Worm (Caenorhabditis elegans) whole organism, L3 larva: ENCODE data around the gene R13H9.6.
"Not testable (repeated sequence)": the region's sequence is repeated elsewhere in the genome, so short reads cannot be mapped to it uniquely, and the experiment has no call there.

ENCODE experiments used
- R02D3.7 ChIP-seq: fragments of 150-350 bp; optimal IDR thresholded peaks from 2 replicates; lab custom pipeline; 2014; ENCODE audit warnings: missing biosample characterization, missing genetic modification characterization
- aly-2 ChIP-seq: fragments of 150-350 bp; optimal IDR thresholded peaks from 2 replicates; lab custom pipeline; 2014; ENCODE audit warnings: missing biosample characterization, missing genetic modification characterization
- ceh-16 ChIP-seq: sonication (generic microtip); optimal IDR thresholded peaks from 2 replicates; lab custom pipeline; 2017; ENCODE audit warnings: missing biosample characterization, missing genetic modification characterization
- ceh-28 ChIP-seq: fragments of 150-350 bp; optimal IDR thresholded peaks from 2 replicates; lab custom pipeline; 2014; ENCODE audit warnings: missing biosample characterization, missing genetic modification reagents, missing genetic modification characterization
- ceh-82 ChIP-seq: fragments of 150-350 bp; optimal IDR thresholded peaks from 2 replicates; lab custom pipeline; 2014; ENCODE audit warnings: missing biosample characterization, missing genetic modification characterization
- ceh-9 ChIP-seq: sonication (generic microtip); optimal IDR thresholded peaks from 2 replicates; lab custom pipeline; 2018; ENCODE audit warnings: missing biosample characterization, missing genetic modification characterization
- egl-5 ChIP-seq: fragments of 150-350 bp; optimal IDR thresholded peaks from 2 replicates; lab custom pipeline; 2017; ENCODE audit warnings: missing biosample characterization, missing genetic modification reagents, missing genetic modification characterization, inconsistent platforms
- elt-1 ChIP-seq: fragments of 150-350 bp; optimal IDR thresholded peaks from 2 replicates; lab custom pipeline; 2014; ENCODE audit warnings: missing biosample characterization, missing genetic modification characterization
- elt-2 ChIP-seq: sonication (generic microtip); optimal IDR thresholded peaks from 2 replicates; lab custom pipeline; 2016; ENCODE audit warnings: missing genetic modification reagents, mild to moderate bottlenecking, missing genetic modification characterization, missing compliant biosample characterization
- elt-3 ChIP-seq, 3 experiments: fragments of 150-350 bp in 1 of 3; sonication (generic microtip) in 2 of 3; optimal IDR thresholded peaks; 2 replicates in 2 of 3; 4 replicates in 1 of 3; lab custom pipeline; 2014 to 2017; ENCODE audit warnings: missing biosample characterization in 3 of 3, missing genetic modification characterization in 3 of 3
- fkh-10 ChIP-seq: sonication (generic microtip); optimal IDR thresholded peaks from 2 replicates; lab custom pipeline; 2017; ENCODE audit warnings: missing biosample characterization, missing genetic modification reagents, missing genetic modification characterization
- fkh-2 ChIP-seq: fragments of 150-350 bp; optimal IDR thresholded peaks from 2 replicates; lab custom pipeline; 2014; ENCODE audit warnings: missing biosample characterization, missing genetic modification reagents, missing genetic modification characterization
- fos-1 ChIP-seq: fragments of 150-350 bp; optimal IDR thresholded peaks from 2 replicates; lab custom pipeline; 2014; ENCODE audit warnings: missing biosample characterization, missing genetic modification characterization
- hmg-11 ChIP-seq: sonication (generic microtip); optimal IDR thresholded peaks from 2 replicates; lab custom pipeline; 2016; ENCODE audit warnings: missing genetic modification characterization, missing compliant biosample characterization
- lin-39 ChIP-seq: fragments of 150-350 bp; optimal IDR thresholded peaks from 2 replicates; lab custom pipeline; 2018; ENCODE audit warnings: missing biosample characterization, missing genetic modification reagents, missing genetic modification characterization
- mml-1 ChIP-seq: fragments of 150-350 bp; sonication (generic microtip); optimal IDR thresholded peaks from 3 replicates; lab custom pipeline; 2014; ENCODE audit warnings: missing biosample characterization, missing genetic modification characterization
- nfya-1 ChIP-seq: sonication (generic microtip); optimal IDR thresholded peaks from 2 replicates; lab custom pipeline; 2017; ENCODE audit warnings: missing genetic modification characterization, mild to moderate bottlenecking, missing compliant biosample characterization, antibody characterized with exemption, moderate library complexity; ENCODE audit not compliant: insufficient read depth
- nhr-11 ChIP-seq: fragments of 150-350 bp; optimal IDR thresholded peaks from 2 replicates; lab custom pipeline; 2014; ENCODE audit warnings: missing biosample characterization, missing genetic modification characterization
- nhr-23 ChIP-seq: fragments of 150-350 bp; optimal IDR thresholded peaks from 2 replicates; lab custom pipeline; 2014; ENCODE audit warnings: missing biosample characterization, missing genetic modification reagents, missing genetic modification characterization
- nhr-237 ChIP-seq: fragments of 150-350 bp; optimal IDR thresholded peaks from 2 replicates; lab custom pipeline; 2014; ENCODE audit warnings: missing biosample characterization, missing genetic modification characterization
- nhr-25 ChIP-seq: sonication (generic microtip); optimal IDR thresholded peaks from 2 replicates; lab custom pipeline; 2017; ENCODE audit warnings: missing biosample characterization, missing genetic modification characterization
- nhr-28 ChIP-seq: fragments of 150-350 bp; optimal IDR thresholded peaks from 2 replicates; lab custom pipeline; 2014; ENCODE audit warnings: missing biosample characterization, missing genetic modification characterization
- nhr-43 ChIP-seq: sonication (generic microtip); optimal IDR thresholded peaks from 2 replicates; lab custom pipeline; 2016; ENCODE audit warnings: mild to moderate bottlenecking, missing genetic modification characterization, missing compliant biosample characterization; ENCODE audit not compliant: poor library complexity, severe bottlenecking
- pha-4 ChIP-seq: fragments of 150-350 bp; optimal IDR thresholded peaks from 2 replicates; lab custom pipeline; 2014; ENCODE audit warnings: missing biosample characterization, missing genetic modification reagents, missing genetic modification characterization
- pqm-1 ChIP-seq: fragments of 150-350 bp; optimal IDR thresholded peaks from 2 replicates; lab custom pipeline; 2017; ENCODE audit warnings: missing biosample characterization, missing genetic modification characterization, inconsistent platforms
- sea-2 ChIP-seq: fragments of 150-350 bp; sonication (generic microtip); optimal IDR thresholded peaks from 4 replicates; lab custom pipeline; 2014; ENCODE audit warnings: missing biosample characterization, missing genetic modification reagents, missing genetic modification characterization
- skn-1 ChIP-seq: fragments of 150-350 bp; optimal IDR thresholded peaks from 2 replicates; lab custom pipeline; 2014; ENCODE audit warnings: missing biosample characterization, missing genetic modification characterization
- tbx-2 ChIP-seq: sonication (generic microtip); optimal IDR thresholded peaks from 2 replicates; lab custom pipeline; 2016; ENCODE audit warnings: mild to moderate bottlenecking, missing genetic modification characterization, missing compliant biosample characterization
- zag-1 ChIP-seq: fragments of 150-350 bp; optimal IDR thresholded peaks from 2 replicates; lab custom pipeline; 2014; ENCODE audit warnings: missing biosample characterization, missing genetic modification characterization
- ztf-4 ChIP-seq: fragments of 150-350 bp; optimal IDR thresholded peaks from 2 replicates; lab custom pipeline; 2014; ENCODE audit warnings: missing biosample characterization, missing genetic modification characterization

Gene R13H9.6

DNA sequence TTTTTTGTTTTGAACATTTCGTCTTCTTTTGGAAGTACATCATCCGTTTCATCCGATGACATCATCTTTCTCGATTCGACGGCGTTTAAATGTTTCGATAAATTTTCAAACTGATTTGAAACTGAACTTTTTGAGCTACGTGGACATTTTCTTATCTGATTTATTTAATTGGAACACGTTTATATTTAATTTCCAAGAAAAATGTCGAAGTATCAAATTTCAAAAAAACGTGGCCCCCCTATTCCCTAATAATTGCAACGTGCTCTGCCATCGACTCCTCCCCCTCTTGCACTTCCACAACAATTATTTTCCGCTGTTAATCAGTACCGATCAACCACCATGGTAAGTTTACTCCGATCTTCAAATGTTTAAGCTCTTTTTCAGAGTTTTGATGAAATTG lies at the start of gene R13H9.6, which contains the start of gene rmd-6:
Gene R13H9.6, minus strand, starts transcription at position 101 of the 400 bp plus-strand sequence.
Gene rmd-6, plus strand, starts transcription at position 305 of the 400 bp plus-strand sequence.
- TF ChIP-seq mml-1, tbx-2, ceh-9 (tag; lab: Kevin White, UChicago): not testable (repeated sequence)
- TF ChIP-seq, all 47 proteins: peak for 0; not testable (repeated sequence) for 47

DNA sequence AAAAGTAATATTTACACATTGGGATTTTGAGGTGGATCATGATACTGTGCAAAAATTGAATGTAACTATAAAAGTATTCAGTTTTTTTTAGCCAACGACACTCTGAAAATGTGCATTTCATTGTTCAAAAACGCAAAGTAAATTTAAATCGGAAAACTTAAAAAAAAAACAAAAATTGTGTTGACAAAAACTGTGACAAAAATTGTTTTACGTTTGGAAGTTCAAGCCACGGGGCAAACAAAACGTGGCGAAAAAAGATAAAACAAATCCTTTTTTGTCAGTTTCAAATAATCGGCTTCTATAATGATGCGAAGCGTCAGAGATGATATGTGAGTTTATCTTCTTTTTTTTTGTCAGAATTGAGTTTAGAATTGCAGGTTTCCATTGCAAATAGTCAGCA lies 43.1 kb upstream of the R13H9.6 start, which contains the start of gene AC7.3:
Gene AC7.3, plus strand, starts transcription at position 301 of the 400 bp plus-strand sequence.
- no peak for TF ChIP-seq nhr-237 (tag; lab: Kevin White, UChicago)
- no peak for TF ChIP-seq nhr-23 (tag; lab: Kevin White, UChicago)
- no peak for TF ChIP-seq pha-4 (tag; lab: Kevin White, UChicago)

DNA sequence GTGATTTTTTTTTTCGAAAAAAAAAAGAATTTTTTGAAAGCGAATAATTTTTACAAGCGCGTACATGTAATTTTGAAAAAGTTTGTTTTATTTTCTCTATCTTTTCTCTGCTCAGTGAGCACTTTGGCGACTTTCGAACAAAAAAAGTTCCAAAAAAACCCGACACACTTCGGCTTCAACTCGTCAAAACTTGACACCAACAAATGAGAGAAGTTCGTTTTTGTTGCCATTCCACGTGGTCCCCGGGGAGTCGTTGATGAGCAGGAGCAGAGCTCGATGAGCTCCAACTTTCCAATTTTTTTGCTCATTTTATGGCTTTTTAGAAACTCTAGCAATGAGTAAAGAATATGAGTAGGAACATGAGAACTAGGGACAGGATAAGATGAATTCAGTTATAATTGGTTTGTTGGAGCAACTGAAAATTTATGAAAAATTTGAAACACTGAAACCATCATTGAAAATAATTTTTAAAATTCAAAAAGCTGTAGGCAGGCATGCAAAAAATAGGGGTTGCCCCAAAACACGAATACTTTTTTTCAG lies 42.0 kb upstream of the R13H9.6 start:
- TF ChIP-seq zag-1 (tag; lab: Kevin White, UChicago) (no peak), egl-5 (tag; lab: Kevin White, UChicago) (peak; percentile 28), ceh-9 (tag; lab: Kevin White, UChicago) (no peak), elt-2 (tag; lab: Kevin White, UChicago) (no peak), ceh-28 (no peak), R02D3.7 (no peak), nhr-23 (tag; lab: Kevin White, UChicago) (no peak), sea-2 (no peak), skn-1 (tag; lab: Kevin White, UChicago) (no peak), ztf-4 (no peak), elt-3 (tag; optimal IDR thresholded peaks at IDR 0.05; lab: Kevin White, UChicago) (no peak), lin-39 (tag; lab: Kevin White, UChicago) (peak; percentile 12)

DNA sequence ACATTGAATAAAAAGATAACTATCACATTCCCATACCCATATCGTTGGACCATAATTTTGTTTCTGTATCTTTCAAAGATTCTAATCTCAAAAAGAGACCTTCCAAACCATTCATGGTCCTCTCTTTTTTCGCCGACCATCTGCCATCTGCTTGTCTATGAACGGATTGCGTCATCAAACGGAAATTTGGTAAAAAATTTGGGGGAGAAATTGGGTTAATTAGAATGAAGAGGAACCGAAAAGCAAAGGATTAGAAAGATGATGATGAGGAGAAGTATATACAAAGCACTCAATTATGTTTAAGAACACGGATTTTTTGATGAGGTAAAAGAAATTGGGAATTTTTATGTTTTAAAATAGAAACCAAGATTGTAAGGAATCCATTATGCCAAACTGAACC lies 41.5 kb upstream of the R13H9.6 start:
- TF ChIP-seq fkh-10 (GFP tag; lab: Kevin White, UChicago) (no peak), fkh-2 (tag; lab: Kevin White, UChicago) (no peak), mml-1 (tag; lab: Kevin White, UChicago) (no peak), elt-1 (tag; lab: Kevin White, UChicago) (no peak), nfya-1 (tag; lab: Kevin White, UChicago) (no peak), hmg-11 (tag; lab: Kevin White, UChicago) (no peak), ceh-16 (no peak), pha-4 (tag; lab: Kevin White, UChicago) (no peak), nhr-28 (tag; lab: Kevin White, UChicago) (no peak), aly-2 (no peak), lin-39 (tag; lab: Kevin White, UChicago) (no peak), fos-1 (tag; lab: Kevin White, UChicago) (no peak)

DNA sequence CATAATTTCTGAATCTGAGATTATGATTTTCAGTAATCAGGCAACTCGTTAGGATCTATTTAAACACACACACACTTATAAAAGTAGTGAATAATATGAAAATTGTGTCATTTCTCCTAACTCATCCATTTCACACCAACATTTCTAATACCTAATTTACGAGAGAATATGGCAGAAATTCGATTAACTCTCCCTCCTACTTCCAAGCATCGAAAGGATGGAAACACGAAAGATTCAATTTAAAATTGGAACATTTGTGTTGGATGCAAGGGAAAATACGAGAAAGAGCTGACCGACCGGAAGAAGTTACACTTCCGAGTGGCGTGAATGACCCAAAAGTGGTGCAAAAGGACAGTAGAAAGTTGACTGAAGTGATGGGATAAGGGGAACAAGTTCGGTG lies 40.5 kb upstream of the R13H9.6 start:
- TF ChIP-seq nhr-237 (tag; lab: Kevin White, UChicago) (no peak), nhr-43 (tag; lab: Kevin White, UChicago) (no peak), fkh-2 (tag; lab: Kevin White, UChicago) (no peak), elt-2 (tag; lab: Kevin White, UChicago) (no peak), aly-2 (no peak), pha-4 (tag; lab: Kevin White, UChicago) (no peak), R02D3.7 (no peak), nhr-28 (tag; lab: Kevin White, UChicago) (no peak), pqm-1 (tag; lab: Kevin White, UChicago) (no peak), nfya-1 (tag; lab: Kevin White, UChicago) (no peak), ceh-82 (tag; lab: Kevin White, UChicago) (no peak), nhr-11 (no peak), nhr-25 (tag; lab: Kevin White, UChicago) (no peak)
